Worm (Caenorhabditis elegans) whole organism, mixed stage, embryonic: ENCODE results near the gene C44H9.7.
A peak's percentile ranks its signal among the peaks of the same experiment; 100 is the strongest.

Source experiments
- M03D4.4 ChIP-seq: sonication (generic microtip); optimal IDR thresholded peaks from 2 replicates; lab custom pipeline; 2017; ENCODE audit warnings: mild to moderate bottlenecking, missing genetic modification characterization, missing compliant biosample characterization
- bed-3 ChIP-seq: fragments of 200-800 bp; sonication (Bioruptor generic); optimal IDR thresholded peaks from 3 replicates; lab custom pipeline; 2018; ENCODE audit warnings: mild to moderate bottlenecking, missing genetic modification characterization, moderate library complexity, missing compliant biosample characterization
- blmp-1 ChIP-seq: fragments of 150-350 bp; optimal IDR thresholded peaks from 2 replicates; lab custom pipeline; 2014; ENCODE audit warnings: missing biosample characterization, missing genetic modification characterization
- ceh-39 ChIP-seq: fragments of 150-350 bp; optimal IDR thresholded peaks from 2 replicates; lab custom pipeline; 2014; ENCODE audit warnings: missing biosample characterization, missing genetic modification characterization
- ceh-43 ChIP-seq: fragments of 200-800 bp; sonication (Bioruptor generic); optimal IDR thresholded peaks from 2 replicates; lab custom pipeline; 2018; ENCODE audit warnings: mild to moderate bottlenecking, missing genetic modification characterization, moderate library complexity, missing compliant biosample characterization
- ceh-83 ChIP-seq: fragments of 200-800 bp; sonication (Bioruptor generic); optimal IDR thresholded peaks from 2 replicates; lab custom pipeline; 2018; ENCODE audit warnings: mild to moderate bottlenecking, missing genetic modification characterization, missing compliant biosample characterization
- ces-1 ChIP-seq: fragments of 150-350 bp; optimal IDR thresholded peaks from 2 replicates; lab custom pipeline; 2014; ENCODE audit warnings: missing biosample characterization, missing genetic modification reagents, missing genetic modification characterization
- cnd-1 ChIP-seq: fragments of 200-800 bp; sonication (Bioruptor generic); optimal IDR thresholded peaks from 2 replicates; lab custom pipeline; 2018; ENCODE audit warnings: mild to moderate bottlenecking, missing genetic modification characterization, missing compliant biosample characterization
- drap-1 ChIP-seq: fragments of 200-800 bp; sonication (Bioruptor generic); optimal IDR thresholded peaks from 3 replicates; lab custom pipeline; 2018; ENCODE audit warnings: mild to moderate bottlenecking, missing genetic modification characterization, missing compliant biosample characterization
- elt-1 ChIP-seq: sonication (generic microtip); optimal IDR thresholded peaks from 2 replicates; lab custom pipeline; 2017; ENCODE audit warnings: missing genetic modification characterization, mild to moderate bottlenecking, missing compliant biosample characterization, antibody characterized with exemption, moderate library complexity, borderline replicate concordance; ENCODE audit not compliant: insufficient read depth
- elt-3 ChIP-seq: fragments of 150-350 bp; optimal IDR thresholded peaks from 2 replicates; lab custom pipeline; 2014; ENCODE audit warnings: missing biosample characterization, missing genetic modification characterization
- flh-1 ChIP-seq: fragments of 200-800 bp; sonication (Bioruptor generic); optimal IDR thresholded peaks from 2 replicates; lab custom pipeline; 2018; ENCODE audit warnings: mild to moderate bottlenecking, missing genetic modification characterization, moderate library complexity, missing compliant biosample characterization
- ham-2 ChIP-seq: fragments of 200-800 bp; sonication (Bioruptor generic); optimal IDR thresholded peaks from 2 replicates; lab custom pipeline; 2018; ENCODE audit warnings: mild to moderate bottlenecking, missing genetic modification characterization, missing compliant biosample characterization
- hlh-1 ChIP-seq: fragments of 150-350 bp; optimal IDR thresholded peaks from 2 replicates; lab custom pipeline; 2014; ENCODE audit warnings: missing biosample characterization, missing genetic modification reagents, missing genetic modification characterization
- lin-13 ChIP-seq: fragments of 150-350 bp; optimal IDR thresholded peaks from 2 replicates; lab custom pipeline; 2014; ENCODE audit warnings: missing biosample characterization, missing genetic modification characterization
- lin-32 ChIP-seq: fragments of 200-800 bp; sonication (Bioruptor generic); optimal IDR thresholded peaks from 2 replicates; lab custom pipeline; 2018; ENCODE audit warnings: mild to moderate bottlenecking, missing genetic modification characterization, missing compliant biosample characterization
- lsy-2 ChIP-seq: fragments of 150-350 bp; optimal IDR thresholded peaks from 2 replicates; lab custom pipeline; 2014; ENCODE audit warnings: missing biosample characterization, missing genetic modification characterization
- mab-5 ChIP-seq: fragments of 150-350 bp; optimal IDR thresholded peaks from 2 replicates; lab custom pipeline; 2014; ENCODE audit warnings: missing biosample characterization, missing genetic modification characterization
- mls-2 ChIP-seq: sonication (generic microtip); optimal IDR thresholded peaks from 2 replicates; lab custom pipeline; 2016; ENCODE audit warnings: mild to moderate bottlenecking, missing genetic modification characterization, moderate library complexity, missing compliant biosample characterization
- nhr-28 ChIP-seq: fragments of 150-350 bp; optimal IDR thresholded peaks from 2 replicates; lab custom pipeline; 2014; ENCODE audit warnings: missing biosample characterization, missing genetic modification characterization
- pha-4 ChIP-seq: fragments of 150-350 bp; optimal IDR thresholded peaks from 2 replicates; lab custom pipeline; 2018; ENCODE audit warnings: missing biosample characterization, missing genetic modification reagents, missing genetic modification characterization
- sem-2 ChIP-seq: fragments of 200-800 bp; sonication (Bioruptor generic); optimal IDR thresholded peaks from 2 replicates; lab custom pipeline; 2018; ENCODE audit warnings: mild to moderate bottlenecking, missing genetic modification characterization, missing compliant biosample characterization
- snpc-4 ChIP-seq: fragments of 150-350 bp; optimal IDR thresholded peaks from 2 replicates; lab custom pipeline; 2014; ENCODE audit warnings: missing biosample characterization, missing genetic modification characterization
- sptf-1 ChIP-seq: sonication (generic microtip); optimal IDR thresholded peaks from 2 replicates; lab custom pipeline; 2017; ENCODE audit warnings: mild to moderate bottlenecking, missing genetic modification characterization, moderate library complexity, missing compliant biosample characterization
- tbx-8 ChIP-seq: fragments of 200-800 bp; sonication (Bioruptor generic); optimal IDR thresholded peaks from 2 replicates; lab custom pipeline; 2018; ENCODE audit warnings: mild to moderate bottlenecking, missing genetic modification characterization, moderate library complexity, missing compliant biosample characterization
- unc-120 ChIP-seq: sonication (generic microtip); optimal IDR thresholded peaks from 2 replicates; lab custom pipeline; 2017; ENCODE audit warnings: missing genetic modification characterization, missing compliant biosample characterization; ENCODE audit not compliant: poor library complexity, severe bottlenecking
- unc-39 ChIP-seq: fragments of 150-350 bp; optimal IDR thresholded peaks from 2 replicates; lab custom pipeline; 2014; ENCODE audit warnings: missing biosample characterization, missing genetic modification characterization
- unc-62 ChIP-seq: fragments of 150-350 bp; optimal IDR thresholded peaks from 2 replicates; lab custom pipeline; 2014; ENCODE audit warnings: missing biosample characterization, missing genetic modification reagents, missing genetic modification characterization
- zip-8 ChIP-seq: fragments of 150-350 bp; optimal IDR thresholded peaks from 2 replicates; lab custom pipeline; 2014; ENCODE audit warnings: missing biosample characterization, missing genetic modification characterization

The C44H9.7 gene

DNA sequence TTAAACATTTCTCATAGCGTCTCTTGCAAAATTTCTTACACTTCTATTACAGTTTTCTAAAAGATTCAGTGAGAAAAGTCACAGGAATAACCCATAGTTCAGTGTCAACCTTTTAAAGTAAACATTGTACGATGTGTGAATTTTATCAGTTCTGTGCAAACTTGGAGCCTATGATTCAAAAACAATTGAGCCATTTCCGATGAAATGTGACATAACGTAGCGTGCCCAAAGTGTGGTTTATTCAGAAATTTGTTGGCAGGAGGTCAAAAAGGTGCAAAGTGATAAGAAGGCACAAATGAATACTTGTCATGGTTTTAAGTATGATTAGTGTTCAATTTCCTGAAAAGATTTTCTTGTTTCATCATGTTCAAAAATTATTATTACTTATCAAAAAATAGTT lies 22.9 kb upstream of the C44H9.7 start:
- TF ChIP-seq bed-3 (GFP tag; lab: Kevin White, UChicago) (no peak), ceh-39 (no peak), mab-5 (tag; lab: Kevin White, UChicago) (no peak), cnd-1 (tag; lab: Kevin White, UChicago) (no peak), lsy-2 (no peak), elt-3 (no peak)
- TF ChIP-seq, all 35 proteins: peak for 0

DNA sequence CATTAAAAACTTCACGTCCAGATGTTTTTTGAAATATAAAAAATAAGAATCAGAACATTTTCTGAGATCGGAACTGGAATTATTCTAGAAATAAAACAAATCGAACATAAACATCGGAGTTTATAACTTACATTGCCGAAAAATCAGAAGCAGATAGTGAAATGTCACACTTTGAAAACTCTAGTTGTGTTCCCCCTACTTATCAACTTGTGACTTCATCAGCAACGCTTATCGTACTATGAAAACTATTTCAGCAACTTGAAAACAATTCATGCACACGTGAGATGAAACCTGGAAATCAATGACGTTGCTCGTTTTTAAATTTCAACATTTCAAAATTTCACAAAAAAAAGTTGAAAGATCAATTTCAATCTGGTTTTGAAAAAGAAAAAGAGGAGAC lies 22.0 kb upstream of the C44H9.7 start:
- TF ChIP-seq mab-5 (tag; lab: Kevin White, UChicago) (no peak), sptf-1 (tag; lab: Kevin White, UChicago) (no peak), hlh-1 (tag; lab: Kevin White, UChicago) (no peak), elt-1 (tag; lab: Kevin White, UChicago) (no peak), unc-39 (tag; lab: Kevin White, UChicago) (no peak), tbx-8 (no peak), mls-2 (no peak), zip-8 (tag; lab: Kevin White, UChicago) (no peak), lin-13 (tag; lab: Kevin White, UChicago) (no peak)
- TF ChIP-seq, all 35 proteins: peak for 0

DNA sequence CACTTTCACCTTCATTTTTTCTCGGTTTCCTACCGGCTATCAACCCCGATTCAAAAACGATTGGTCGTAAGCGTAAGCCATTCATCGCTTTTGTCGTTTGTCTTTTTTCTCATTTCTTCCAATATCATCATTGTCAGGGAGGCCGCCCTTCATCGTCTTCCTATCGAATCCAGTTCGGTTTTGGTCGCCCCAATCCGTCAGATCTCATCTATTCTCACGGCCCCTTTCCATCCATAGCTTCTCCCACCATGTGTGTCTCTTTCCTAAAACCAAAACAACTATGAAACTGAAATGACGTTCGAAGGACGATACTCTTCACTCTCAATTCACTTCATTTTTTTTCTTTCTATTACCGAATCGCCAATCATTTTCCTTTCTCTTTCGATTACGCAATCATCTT lies 21.2 kb upstream of the C44H9.7 start:
- peak; percentile 75 for TF ChIP-seq blmp-1 (tag; lab: Kevin White, UChicago)
- no peak for TF ChIP-seq lin-32
- TF ChIP-seq, all 35 proteins: peak for 1

DNA sequence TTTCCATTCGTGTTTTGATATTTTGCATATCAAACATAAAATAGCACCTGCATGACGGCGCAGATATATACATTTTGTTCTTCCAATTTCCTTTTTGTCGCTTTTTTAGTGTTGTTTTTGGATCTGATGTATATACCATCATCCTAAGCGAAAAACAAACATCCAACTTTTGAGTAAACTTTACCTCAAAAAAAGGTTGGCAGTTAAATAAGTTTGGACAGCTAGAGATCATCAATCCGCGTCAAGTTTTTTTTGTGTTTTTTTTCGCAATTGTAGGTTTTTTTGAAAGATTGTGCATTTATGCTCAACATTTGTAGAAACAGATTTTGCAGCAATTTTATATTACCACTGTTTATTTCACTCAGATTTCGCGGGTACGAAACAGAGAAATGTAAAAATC lies 17.1 kb upstream of the C44H9.7 start, which contains the start of gene bus-19:
Gene bus-19 (plus strand): TSS at position 301 of the 400 bp plus-strand sequence.
- TF ChIP-seq elt-3, result no peak
- no peak for TF ChIP-seq tbx-8
- no peak for TF ChIP-seq lin-32
- TF ChIP-seq nhr-28 (tag; lab: Kevin White, UChicago), result no peak
- TF ChIP-seq cnd-1 (tag; lab: Kevin White, UChicago), result no peak
- TF ChIP-seq snpc-4 (tag; lab: Kevin White, UChicago), result no peak
- no peak for TF ChIP-seq ceh-43 (GFP tag; lab: Kevin White, UChicago)
- no peak for TF ChIP-seq ceh-83 (GFP tag; lab: Kevin White, UChicago)
- no peak for TF ChIP-seq unc-39 (tag; lab: Kevin White, UChicago)
- TF ChIP-seq ham-2 (GFP tag; lab: Kevin White, UChicago), result no peak
- TF ChIP-seq unc-120 (tag; lab: Kevin White, UChicago), result no peak
- TF ChIP-seq drap-1 (GFP tag; lab: Kevin White, UChicago), result no peak
- no peak for TF ChIP-seq M03D4.4
- TF ChIP-seq ceh-39, result no peak
- no peak for TF ChIP-seq unc-62 (GFP tag; lab: Kevin White, UChicago)
- no peak for TF ChIP-seq lin-13 (tag; lab: Kevin White, UChicago)
- no peak for TF ChIP-seq bed-3 (GFP tag; lab: Kevin White, UChicago)
- TF ChIP-seq hlh-1 (tag; lab: Kevin White, UChicago), result no peak
- TF ChIP-seq flh-1 (GFP tag; lab: Kevin White, UChicago), result no peak
- no peak for TF ChIP-seq sem-2 (GFP tag; lab: Kevin White, UChicago)

DNA sequence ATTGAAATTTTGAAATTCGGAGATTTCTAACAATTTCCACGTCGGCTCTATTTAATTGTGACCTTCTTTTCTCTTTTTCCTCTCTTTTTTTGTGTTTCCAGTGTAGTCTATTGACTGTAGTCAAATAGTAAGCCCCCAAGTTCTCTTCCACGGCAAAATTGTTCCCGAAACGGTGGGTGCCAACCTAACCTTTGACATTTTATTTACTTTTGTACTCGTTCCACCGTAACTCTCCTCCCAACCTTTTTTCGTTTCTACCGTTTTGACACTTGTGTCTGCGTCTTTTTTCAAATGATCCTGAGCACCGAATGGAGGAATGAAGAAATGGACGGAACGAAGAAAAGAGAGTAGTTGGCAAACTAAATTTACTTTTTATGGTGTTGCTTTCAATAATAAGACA lies 16.1 kb upstream of the C44H9.7 start:
- TF ChIP-seq ces-1 (GFP tag; lab: Kevin White, UChicago) (no peak), tbx-8 (no peak), bed-3 (GFP tag; lab: Kevin White, UChicago) (no peak), zip-8 (tag; lab: Kevin White, UChicago) (no peak), lsy-2 (no peak), M03D4.4 (no peak), unc-120 (tag; lab: Kevin White, UChicago) (no peak), nhr-28 (tag; lab: Kevin White, UChicago) (no peak), pha-4 (no peak), lin-13 (tag; lab: Kevin White, UChicago) (no peak), lin-32 (no peak), unc-62 (GFP tag; lab: Kevin White, UChicago) (no peak), sem-2 (GFP tag; lab: Kevin White, UChicago) (no peak), hlh-1 (tag; lab: Kevin White, UChicago) (no peak), ceh-43 (GFP tag; lab: Kevin White, UChicago) (no peak), blmp-1 (tag; lab: Kevin White, UChicago) (no peak), ceh-39 (no peak), elt-3 (no peak), sptf-1 (tag; lab: Kevin White, UChicago) (no peak), mls-2 (no peak)
- TF ChIP-seq, all 35 proteins: peak for 0
